Worm (Caenorhabditis elegans): ENCODE data around the gene aldo-2.

ce11 chrIII:5859008-5859407 is 17.4 kb downstream of the aldo-2 start, which contains the start of gene dpf-4:
- TF ChIP-seq pha-4 (tag; optimal IDR thresholded peaks at IDR 0.05) (no peak), ceh-79 (tag; optimal IDR thresholded peaks at IDR 0.05) (no peak), cebp-1 (GFP tag; IDR thresholded peaks at IDR 0.05) (no peak), cebp-1 (tag; optimal IDR thresholded peaks at IDR 0.05) (no peak), snpc-4 (GFP tag; optimal IDR thresholded peaks at IDR 0.05) (no peak), snpc-4 (tag; optimal IDR thresholded peaks at IDR 0.05) (no peak), B0336.3 (GFP tag; IDR thresholded peaks at IDR 0.05) (no peak), ama-1 (optimal IDR thresholded peaks at IDR 0.05) (peak; percentile 47), ama-1 (GFP tag; optimal IDR thresholded peaks at IDR 0.05) (no peak), unc-62 (GFP tag; optimal IDR thresholded peaks at IDR 0.05) (no peak), F23B12.7 (tag; optimal IDR thresholded peaks at IDR 0.05; ENCODE audit: insufficient read depth) (no peak)

Data from whole organism, young adult.